Fruit fly (Drosophila melanogaster) whole organism, embryonic: ENCODE measurements around the gene CG15262.
A peak's percentile ranks its signal among the peaks of the same experiment; 100 is the strongest.

Experiments
- Ada2b ChIP-seq: fragments of 200-800 bp; sonication (Bioruptor generic); IDR thresholded peaks from 2 replicates; pipeline ENCODE4 v1.3.6; 2022; ENCODE audit warnings: missing biosample characterization, missing genetic modification characterization
- Awh ChIP-seq: fragments of 200-800 bp; sonication (Bioruptor generic); IDR thresholded peaks from 2 replicates; pipeline ENCODE4, ENCODE4 v1.3.6; 2022; ENCODE audit warnings: missing biosample characterization, missing genetic modification characterization
- B-H1 ChIP-seq: fragments of 200-800 bp; sonication (Bioruptor generic); IDR thresholded peaks from 3 replicates; pipeline ENCODE4 v1.3.6; 2022; ENCODE audit warnings: missing biosample characterization, missing genetic modification characterization
- B-H2 ChIP-seq: fragments of 200-800 bp; sonication (Bioruptor generic); optimal IDR thresholded peaks from 2 replicates; lab custom pipeline; 2018; ENCODE audit warnings: missing biosample characterization, mild to moderate bottlenecking, missing genetic modification characterization
- C15 ChIP-seq: fragments of 200-800 bp; sonication (Bioruptor generic); IDR thresholded peaks from 3 replicates; pipeline ENCODE4 v1.3.6; 2022; ENCODE audit warnings: missing biosample characterization, missing genetic modification characterization
- CG14014 ChIP-seq: fragments of 200-800 bp; sonication (Bioruptor generic); IDR thresholded peaks from 2 replicates; pipeline ENCODE4 v1.3.6; 2022; ENCODE audit warnings: missing biosample characterization, missing genetic modification characterization
- CG14965 ChIP-seq: fragments of 200-800 bp; sonication (Bioruptor generic); optimal IDR thresholded peaks from 2 replicates; lab custom pipeline; 2016; ENCODE audit warnings: missing biosample characterization, missing genetic modification characterization, borderline replicate concordance
- CG1603 ChIP-seq: fragments of 200-800 bp; sonication (Bioruptor generic); optimal IDR thresholded peaks from 2 replicates; lab custom pipeline; 2019; ENCODE audit warnings: missing biosample characterization, mild to moderate bottlenecking, missing genetic modification characterization, moderate library complexity
- CG17186 ChIP-seq: fragments of 200-800 bp; sonication (Bioruptor generic); optimal IDR thresholded peaks from 3 replicates; lab custom pipeline; 2017; ENCODE audit warnings: missing biosample characterization, missing genetic modification reagents, missing genetic modification characterization
- CG1792 ChIP-seq: fragments of 200-800 bp; sonication (Bioruptor generic); optimal IDR thresholded peaks from 2 replicates; lab custom pipeline; 2016; ENCODE audit warnings: missing biosample characterization, missing genetic modification characterization
- CG18262 ChIP-seq: fragments of 200-800 bp; optimal IDR thresholded peaks from 3 replicates; lab custom pipeline; 2019; ENCODE audit warnings: missing biosample characterization, mild to moderate bottlenecking, missing genetic modification characterization, moderate library complexity
- CG2199 ChIP-seq: fragments of 200-800 bp; sonication (Bioruptor generic); IDR thresholded peaks from 3 replicates; pipeline ENCODE4 v1.3.6; 2022; ENCODE audit warnings: missing biosample characterization, missing genetic modification characterization
- CG30431 ChIP-seq: fragments of 200-800 bp; sonication (Bioruptor generic); optimal IDR thresholded peaks from 2 replicates; lab custom pipeline; 2017; ENCODE audit warnings: missing biosample characterization, missing genetic modification characterization
- CG31224 ChIP-seq: fragments of 200-800 bp; sonication (Bioruptor generic); IDR thresholded peaks from 2 replicates; pipeline ENCODE4 v1.3.6; 2022; ENCODE audit warnings: missing biosample characterization, missing genetic modification characterization
- CG31441 ChIP-seq: fragments of 200-800 bp; sonication (Bioruptor generic); IDR thresholded peaks from 2 replicates; pipeline ENCODE4 v1.3.6; 2022; ENCODE audit warnings: missing biosample characterization, missing genetic modification characterization
- CG34376 ChIP-seq: fragments of 200-800 bp; sonication (Bioruptor generic); optimal IDR thresholded peaks from 2 replicates; lab custom pipeline; 2018; ENCODE audit warnings: missing biosample characterization, mild to moderate bottlenecking, missing genetic modification characterization
- CG7271 ChIP-seq: fragments of 200-800 bp; sonication (Bioruptor generic); optimal IDR thresholded peaks from 2 replicates; lab custom pipeline; 2018; ENCODE audit warnings: missing biosample characterization, mild to moderate bottlenecking, missing genetic modification characterization, moderate library complexity
- CG7556 ChIP-seq: fragments of 200-800 bp; sonication (Bioruptor generic); optimal IDR thresholded peaks from 2 replicates; lab custom pipeline; 2017; ENCODE audit warnings: missing biosample characterization, mild to moderate bottlenecking, missing genetic modification characterization
- CG7928 ChIP-seq: fragments of 200-800 bp; sonication (Bioruptor generic); optimal IDR thresholded peaks from 2 replicates; lab custom pipeline; 2017; ENCODE audit warnings: missing biosample characterization, mild to moderate bottlenecking, missing genetic modification characterization
- CG9437 ChIP-seq: fragments of 200-800 bp; sonication (Bioruptor generic); optimal IDR thresholded peaks from 2 replicates; lab custom pipeline; 2018; ENCODE audit warnings: missing biosample characterization, mild to moderate bottlenecking, missing genetic modification characterization
- Chrac-16 ChIP-seq: fragments of 200-800 bp; sonication (Bioruptor generic); optimal IDR thresholded peaks from 3 replicates; lab custom pipeline; 2016; ENCODE audit warnings: missing biosample characterization, missing genetic modification characterization
- H15 ChIP-seq: fragments of 200-800 bp; sonication (Bioruptor generic); IDR thresholded peaks from 3 replicates; pipeline ENCODE4 v1.3.6; 2022; ENCODE audit warnings: missing biosample characterization, missing genetic modification characterization
- HLH54F ChIP-seq: fragments of 200-800 bp; sonication (Bioruptor generic); optimal IDR thresholded peaks from 3 replicates; lab custom pipeline; 2016; ENCODE audit warnings: missing biosample characterization, missing genetic modification characterization
- HLHmδ ChIP-seq: fragments of 200-800 bp; sonication (Bioruptor generic); optimal IDR thresholded peaks from 2 replicates; lab custom pipeline; 2018; ENCODE audit warnings: missing biosample characterization, mild to moderate bottlenecking, missing genetic modification characterization, moderate library complexity
- Lpt ChIP-seq: fragments of >200 bp; optimal IDR thresholded peaks from 2 replicates; lab custom pipeline; 2018; ENCODE audit warnings: missing biosample characterization, missing genetic modification characterization
- NC2α ChIP-seq: fragments of 200-800 bp; sonication (Bioruptor generic); optimal IDR thresholded peaks from 2 replicates; lab custom pipeline; 2016; ENCODE audit warnings: missing biosample characterization, missing genetic modification characterization
- NK7.1 ChIP-seq: fragments of 200-800 bp; sonication (Bioruptor generic); optimal IDR thresholded peaks from 3 replicates; lab custom pipeline; 2016; ENCODE audit warnings: missing biosample characterization, missing genetic modification characterization
- ac ChIP-seq: fragments of 200-800 bp; sonication (Bioruptor generic); optimal IDR thresholded peaks from 3 replicates; lab custom pipeline; 2017; ENCODE audit warnings: missing biosample characterization, mild to moderate bottlenecking, missing genetic modification characterization
- bigmax ChIP-seq: fragments of 200-800 bp; sonication (Bioruptor generic); optimal IDR thresholded peaks from 2 replicates; lab custom pipeline; 2018; ENCODE audit warnings: missing biosample characterization, mild to moderate bottlenecking, missing genetic modification characterization
- br ChIP-seq: fragments of >200 bp; optimal IDR thresholded peaks from 2 replicates; lab custom pipeline; 2017
- cg ChIP-seq: fragments of 200-800 bp; sonication (Bioruptor generic); optimal IDR thresholded peaks from 3 replicates; lab custom pipeline; 2019; ENCODE audit warnings: missing biosample characterization, mild to moderate bottlenecking, missing genetic modification characterization, moderate library complexity
- chif ChIP-seq, 2 experiments: fragments of 200-800 bp; sonication (Bioruptor generic); optimal IDR thresholded peaks; 3 replicates each; lab custom pipeline; 2016; ENCODE audit warnings: missing biosample characterization in 2 of 2, missing genetic modification characterization in 2 of 2
- da ChIP-seq: fragments of 200-800 bp; sonication (Bioruptor generic); optimal IDR thresholded peaks from 2 replicates; lab custom pipeline; 2016; ENCODE audit warnings: missing biosample characterization, missing genetic modification characterization
- danr ChIP-seq: fragments of 200-800 bp; sonication (Bioruptor generic); IDR thresholded peaks from 2 replicates; pipeline ENCODE4 v1.3.6; 2022; ENCODE audit warnings: missing biosample characterization, missing genetic modification characterization
- dm ChIP-seq: fragments of 200-800 bp; sonication (Bioruptor generic); optimal IDR thresholded peaks from 3 replicates; lab custom pipeline; 2016; ENCODE audit warnings: missing biosample characterization, missing genetic modification characterization
- exex ChIP-seq: fragments of 200-800 bp; sonication (Bioruptor generic); optimal IDR thresholded peaks from 4 replicates; lab custom pipeline; 2018; ENCODE audit warnings: missing biosample characterization, mild to moderate bottlenecking, missing genetic modification characterization, moderate library complexity
- fd3F ChIP-seq: fragments of 200-800 bp; sonication (Bioruptor generic); optimal IDR thresholded peaks from 2 replicates; lab custom pipeline; 2018; ENCODE audit warnings: missing biosample characterization, mild to moderate bottlenecking, missing genetic modification characterization, moderate library complexity
- fru ChIP-seq: fragments of >200 bp; optimal IDR thresholded peaks from 2 replicates; lab custom pipeline; 2017
- gcm2 ChIP-seq: fragments of 200-800 bp; sonication (Bioruptor generic); optimal IDR thresholded peaks from 2 replicates; lab custom pipeline; 2016; ENCODE audit warnings: missing biosample characterization, missing genetic modification characterization
- gt ChIP-seq: fragments of 200-800 bp; sonication (Bioruptor generic); IDR thresholded peaks from 2 replicates; pipeline ENCODE4 v1.3.6; 2022; ENCODE audit warnings: missing biosample characterization, missing genetic modification characterization
- insv ChIP-seq, 2 experiments: fragments of 200-800 bp; sonication (Bioruptor generic); optimal IDR thresholded peaks; 3 replicates each; lab custom pipeline; 2016 to 2018; ENCODE audit warnings: missing biosample characterization in 2 of 2, missing genetic modification characterization in 2 of 2
- jumu ChIP-seq: fragments of 200-800 bp; sonication (Bioruptor generic); optimal IDR thresholded peaks from 3 replicates; lab custom pipeline; 2016; ENCODE audit warnings: missing biosample characterization, missing genetic modification characterization
- kay ChIP-seq: fragments of 200-800 bp; sonication (Bioruptor generic); optimal IDR thresholded peaks from 2 replicates; lab custom pipeline; 2016; ENCODE audit warnings: missing biosample characterization, missing genetic modification characterization
- lilli ChIP-seq: fragments of 200-800 bp; sonication (Bioruptor generic); optimal IDR thresholded peaks from 3 replicates; lab custom pipeline; 2016; ENCODE audit warnings: missing biosample characterization, missing genetic modification characterization
- lola ChIP-seq, 3 experiments: fragments of >200 bp in 2 of 3; fragments of 200-800 bp in 1 of 3; sonication (Bioruptor generic) in 1 of 3; optimal IDR thresholded peaks; 2 replicates each; lab custom pipeline; 2017 to 2019; ENCODE audit warnings: missing biosample characterization in 3 of 3, missing genetic modification characterization in 3 of 3, mild to moderate bottlenecking in 1 of 3, moderate library complexity in 1 of 3
- nmo ChIP-seq: fragments of 200-800 bp; sonication (Bioruptor generic); optimal IDR thresholded peaks from 2 replicates; lab custom pipeline; 2018; ENCODE audit warnings: missing biosample characterization, mild to moderate bottlenecking, missing genetic modification characterization, moderate library complexity
- peb ChIP-seq: fragments of 200-800 bp; sonication (Bioruptor generic); IDR thresholded peaks from 2 replicates; pipeline ENCODE4 v1.3.6; 2022; ENCODE audit warnings: missing biosample characterization, missing genetic modification characterization
- pita ChIP-seq: fragments of 200-800 bp; sonication (Bioruptor generic); optimal IDR thresholded peaks from 2 replicates; lab custom pipeline; 2017; ENCODE audit warnings: missing biosample characterization, mild to moderate bottlenecking, missing genetic modification characterization
- psq ChIP-seq: fragments of 200-800 bp; sonication (Bioruptor generic); optimal IDR thresholded peaks from 2 replicates; lab custom pipeline; 2017; ENCODE audit warnings: missing biosample characterization, missing genetic modification characterization
- sqz ChIP-seq: fragments of 200-800 bp; sonication (Bioruptor generic); optimal IDR thresholded peaks from 3 replicates; lab custom pipeline; 2018; ENCODE audit warnings: missing biosample characterization, mild to moderate bottlenecking, missing genetic modification characterization
- stc ChIP-seq: fragments of 200-800 bp; sonication (Bioruptor generic); IDR thresholded peaks from 2 replicates; pipeline ENCODE4 v1.3.6; 2022; ENCODE audit warnings: missing biosample characterization, missing genetic modification characterization
- unc-4 ChIP-seq: fragments of 200-800 bp; sonication (Bioruptor generic); IDR thresholded peaks from 2 replicates; pipeline ENCODE4 v1.3.6; 2022; ENCODE audit warnings: missing biosample characterization, missing genetic modification characterization; ENCODE audit not compliant: partially characterized antibody
- usp ChIP-seq: fragments of >200 bp; optimal IDR thresholded peaks from 2 replicates; lab custom pipeline; 2017; ENCODE audit warnings: missing biosample characterization, missing genetic modification characterization
- zfh1 ChIP-seq: fragments of 200-800 bp; sonication (Bioruptor generic); IDR thresholded peaks from 3 replicates; pipeline ENCODE4 v1.3.6; 2022; ENCODE audit warnings: missing biosample characterization, missing genetic modification characterization

Gene CG15262

DNA sequence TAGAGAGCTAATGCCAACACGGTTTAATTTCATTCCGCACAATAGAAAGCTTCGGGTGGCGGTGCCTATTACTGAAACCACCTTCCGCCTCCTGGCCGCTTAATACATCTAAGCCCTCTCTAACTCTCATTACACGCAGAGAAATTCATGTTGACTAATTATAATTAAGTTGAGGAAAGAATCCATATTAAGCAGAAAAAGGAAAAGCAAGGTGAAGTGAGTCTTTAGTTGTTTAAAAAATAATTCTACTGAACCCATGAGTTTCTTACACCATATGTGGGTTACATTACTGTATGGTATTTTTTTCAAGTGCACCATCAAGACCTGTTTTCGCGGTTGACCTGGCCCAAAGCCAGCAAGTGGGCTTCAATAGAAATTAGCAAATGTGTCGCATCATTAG lies 47.7 kb downstream of the CG15262 start (continued):
- TF ChIP-seq CG2199 (GFP tag; lab: Robert Waterston, UW) = no peak
- no peak for TF ChIP-seq peb (GFP tag; lab: Robert Waterston, UW)
- TF ChIP-seq Chrac-16 (GFP tag; lab: Kevin White, UChicago) = no peak
- TF ChIP-seq HLHmδ = no peak
- no peak for TF ChIP-seq HLH54F (GFP tag; lab: Kevin White, UChicago)
- no peak for TF ChIP-seq stc (GFP tag; lab: Robert Waterston, UW)
- TF ChIP-seq da = no peak
- TF ChIP-seq CG7271 (tag; lab: Kevin White, UChicago) = no peak
- no peak for TF ChIP-seq CG34376 (GFP tag; lab: Kevin White, UChicago)
- TF ChIP-seq br (lab: Kevin White, UChicago) = no peak
- TF ChIP-seq kay = no peak
- no peak for TF ChIP-seq Awh (GFP tag; lab: Robert Waterston, UW)
- TF ChIP-seq C15 (GFP tag; lab: Robert Waterston, UW) = no peak
- no peak for TF ChIP-seq NC2α (GFP tag; lab: Kevin White, UChicago)
- TF ChIP-seq NK7.1 = no peak
- TF ChIP-seq gt = no peak
- TF ChIP-seq psq (GFP tag; lab: Kevin White, UChicago) = no peak
- TF ChIP-seq usp (GFP tag; lab: Kevin White, UChicago) = no peak
- no peak for TF ChIP-seq chif (GFP tag; optimal IDR thresholded peaks at IDR 0.05; lab: Kevin White, UChicago)
- TF ChIP-seq CG31224 (GFP tag; lab: Robert Waterston, UW) = no peak
- TF ChIP-seq Lpt (GFP tag; lab: Kevin White, UChicago) = no peak
- TF ChIP-seq ac (GFP tag; lab: Kevin White, UChicago) = no peak
- TF ChIP-seq CG9437 (GFP tag; lab: Kevin White, UChicago) = no peak
- no peak for TF ChIP-seq exex (tag; lab: Kevin White, UChicago)
- TF ChIP-seq zfh1 = 0 out of 3 replicates have a peak, but pooled peaks have one; percentile 9
- no peak for TF ChIP-seq pita (GFP tag; lab: Kevin White, UChicago)
- no peak for TF ChIP-seq CG7556 (GFP tag; lab: Kevin White, UChicago)
- TF ChIP-seq lilli (GFP tag; lab: Kevin White, UChicago) = no peak
- TF ChIP-seq dm (GFP tag; lab: Kevin White, UChicago) = no peak
- no peak for TF ChIP-seq fd3F (GFP tag; lab: Kevin White, UChicago)
- no peak for TF ChIP-seq danr (GFP tag; lab: Robert Waterston, UW)
- TF ChIP-seq insv (GFP tag; optimal IDR thresholded peaks at IDR 0.05; lab: Kevin White, UChicago) = no peak
- no peak for TF ChIP-seq B-H1
- no peak for TF ChIP-seq CG30431
- TF ChIP-seq CG14965 (GFP tag; lab: Kevin White, UChicago) = no peak
- no peak for TF ChIP-seq Ada2b (GFP tag; lab: Robert Waterston, UW)
- no peak for TF ChIP-seq jumu (GFP tag; lab: Kevin White, UChicago)
- no peak for TF ChIP-seq lola (GFP tag; optimal IDR thresholded peaks at IDR 0.05; lab: Kevin White, UChicago)
- no peak for TF ChIP-seq CG1792
- TF ChIP-seq CG17186 (GFP tag; lab: Kevin White, UChicago) = no peak
- TF ChIP-seq CG18262 = peak; percentile 4
- no peak for TF ChIP-seq B-H2 (GFP tag; lab: Kevin White, UChicago)
- no peak for TF ChIP-seq sqz (GFP tag; lab: Kevin White, UChicago)
- TF ChIP-seq gcm2 (GFP tag; lab: Kevin White, UChicago) = no peak
- TF ChIP-seq H15 (GFP tag; lab: Robert Waterston, UW) = no peak
- TF ChIP-seq unc-4 (GFP tag; lab: Robert Waterston, UW) = no peak
- 0 out of 2 replicates have a peak, but pooled peaks have one; percentile 14 for TF ChIP-seq CG31441 (GFP tag; lab: Robert Waterston, UW)
- no peak for TF ChIP-seq cg (GFP tag; lab: Kevin White, UChicago)
- TF ChIP-seq CG1603 (tag; lab: Kevin White, UChicago) = peak; percentile 49
- peak; percentile 1 for TF ChIP-seq nmo (GFP tag; lab: Kevin White, UChicago)
- TF ChIP-seq CG7928 (GFP tag; lab: Kevin White, UChicago) = no peak
- no peak for TF ChIP-seq CG14014 (GFP tag; lab: Robert Waterston, UW)
- no peak for TF ChIP-seq bigmax (GFP tag; lab: Kevin White, UChicago)
- TF ChIP-seq fru (lab: Kevin White, UChicago) = no peak
